Fruit fly (Drosophila melanogaster) Kc167 (cell line): Measurements from ENCODE around the gene Syx1A.

ENCODE experiments used
- Sin3A ChIP-seq: fragments of >200 bp; optimal IDR thresholded peaks from 2 replicates; lab custom pipeline; 2018; ENCODE audit warnings: missing external identifiers
- h ChIP-seq: fragments of >200 bp; optimal IDR thresholded peaks from 3 replicates; lab custom pipeline; 2018; ENCODE audit warnings: missing external identifiers
- psq ChIP-seq: fragments of >200 bp; optimal IDR thresholded peaks from 2 replicates; lab custom pipeline; 2017; ENCODE audit warnings: missing external identifiers

DNA sequence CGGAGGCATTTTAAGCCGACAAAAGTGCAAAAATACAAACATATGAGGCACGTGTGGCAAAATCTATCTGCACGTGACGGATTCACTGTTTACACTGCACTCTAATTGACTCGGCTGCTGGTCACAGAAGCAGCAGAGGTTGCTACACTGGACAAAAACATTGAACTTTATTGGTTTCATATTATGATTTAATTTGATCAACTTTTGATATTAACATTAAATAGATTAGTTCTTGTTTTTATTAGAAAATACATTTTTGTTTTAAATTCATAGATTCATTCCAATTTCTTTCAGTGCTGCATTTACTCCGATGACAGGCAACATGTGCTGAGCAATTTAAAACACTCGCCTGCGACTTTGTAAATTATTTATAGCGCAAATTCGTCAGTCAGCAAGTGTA lies 26.5 kb downstream of the Syx1A start:
- TF ChIP-seq h (lab: Kevin White, UChicago) (no peak), psq (lab: Kevin White, UChicago) (no peak), Sin3A (lab: Kevin White, UChicago) (no peak)
